Worm (Caenorhabditis elegans): ENCODE measurements around the gene M88.4.

The M88.4 gene

DNA sequence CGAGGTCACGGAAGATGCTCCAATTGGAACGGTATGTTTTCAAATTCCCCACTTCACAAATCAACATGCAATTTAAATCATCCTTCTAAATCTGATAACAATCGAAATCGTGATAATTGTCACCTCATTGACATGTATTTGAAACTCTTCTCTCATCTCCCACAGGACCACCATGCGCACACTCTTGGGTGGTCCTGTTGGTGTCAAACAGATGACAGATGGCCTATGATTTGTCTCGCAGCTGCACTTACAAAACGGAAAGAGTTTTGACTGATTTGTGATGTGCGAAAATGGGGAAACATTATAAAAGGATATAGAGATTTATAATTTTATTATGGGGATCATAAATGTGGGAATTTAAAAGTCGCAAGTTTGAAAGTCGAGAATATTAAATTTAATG lies 25.4 kb upstream of the M88.4 start:
- TF ChIP-seq aptf-2 (GFP tag; conservative IDR thresholded peaks at IDR 0.05) = no peak
- no peak for TF ChIP-seq egl-18 (GFP tag; IDR thresholded peaks at IDR 0.05)
- TF ChIP-seq hlh-26 (GFP tag; conservative IDR thresholded peaks at IDR 0.05) = no peak
- no peak for TF ChIP-seq snpc-3.4 (tag; optimal IDR thresholded peaks at IDR 0.05)
- TF ChIP-seq nfya-1 (tag; optimal IDR thresholded peaks at IDR 0.05; ENCODE audit: borderline replicate concordance, insufficient read depth) = no peak
- no peak for TF ChIP-seq snpc-1.3 (tag; optimal IDR thresholded peaks at IDR 0.05; ENCODE audit: insufficient read depth)
- no peak for TF ChIP-seq cebp-1 (GFP tag; IDR thresholded peaks at IDR 0.05)
- TF ChIP-seq cebp-1 (tag; optimal IDR thresholded peaks at IDR 0.05) = no peak
- TF ChIP-seq hmg-20 (GFP tag; IDR thresholded peaks at IDR 0.05) = no peak
- TF ChIP-seq ztf-28 (GFP tag; IDR thresholded peaks at IDR 0.05) = no peak
- no peak for TF ChIP-seq lin-54 (GFP tag; optimal IDR thresholded peaks at IDR 0.05)
- no peak for TF ChIP-seq B0336.3 (GFP tag; IDR thresholded peaks at IDR 0.05)
- no peak for TF ChIP-seq dox-1 (GFP tag; IDR thresholded peaks at IDR 0.05)
- no peak for TF ChIP-seq ztf-6 (GFP tag; IDR thresholded peaks at IDR 0.05)
- TF ChIP-seq F57C9.4 (tag; optimal IDR thresholded peaks at IDR 0.05) = no peak
- TF ChIP-seq Y53G8AR.9 (GFP tag; conservative IDR thresholded peaks at IDR 0.05) = no peak
- TF ChIP-seq zfh-2 (GFP tag; conservative IDR thresholded peaks at IDR 0.05) = no peak
- no peak for TF ChIP-seq snpc-1.1 (tag; optimal IDR thresholded peaks at IDR 0.05; ENCODE audit: insufficient read depth)
- no peak for TF ChIP-seq akir-1 (GFP tag; optimal IDR thresholded peaks at IDR 0.05)
- TF ChIP-seq sea-2 (GFP tag; IDR thresholded peaks at IDR 0.05) = no peak

DNA sequence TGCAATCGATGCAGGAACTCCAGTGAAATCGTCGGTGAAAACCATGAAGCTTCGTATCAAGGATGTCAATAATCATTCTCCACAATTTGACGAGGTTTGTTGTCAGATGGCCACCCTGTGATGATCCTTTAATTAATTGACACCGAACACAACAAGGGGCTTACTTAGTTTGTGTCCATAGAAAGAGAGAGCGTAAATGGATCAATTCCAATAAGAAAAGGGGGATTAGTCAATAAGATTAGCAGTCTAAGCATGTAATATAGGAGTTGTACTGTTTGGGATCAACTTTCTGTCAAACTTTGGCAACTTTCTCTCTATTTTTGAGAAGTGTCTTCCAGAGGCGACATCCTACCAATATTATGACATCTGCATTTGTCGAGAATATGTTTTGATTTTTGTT lies 24.8 kb upstream of the M88.4 start:
- no peak for TF ChIP-seq F57C9.4 (tag; optimal IDR thresholded peaks at IDR 0.05)
- TF ChIP-seq lin-26 (GFP tag; IDR thresholded peaks at IDR 0.05) = no peak
- TF ChIP-seq Y56A3A.18 (GFP tag; IDR thresholded peaks at IDR 0.05) = no peak
- no peak for TF ChIP-seq bed-2 (GFP tag; IDR thresholded peaks at IDR 0.05)
- no peak for TF ChIP-seq snpc-3.4 (tag; optimal IDR thresholded peaks at IDR 0.05)
- TF ChIP-seq rcor-1 (GFP tag; IDR thresholded peaks at IDR 0.05) = no peak
- TF ChIP-seq ztf-3 (GFP tag; optimal IDR thresholded peaks at IDR 0.05) = no peak
- no peak for TF ChIP-seq snpc-1.3 (tag; optimal IDR thresholded peaks at IDR 0.05; ENCODE audit: insufficient read depth)
- TF ChIP-seq nhr-120 (GFP tag; IDR thresholded peaks at IDR 0.05) = no peak
- TF ChIP-seq lir-1 (GFP tag; conservative IDR thresholded peaks at IDR 0.05) = no peak
- TF ChIP-seq mel-28 (tag; optimal IDR thresholded peaks at IDR 0.05; ENCODE audit: borderline replicate concordance) = no peak
- no peak for TF ChIP-seq pbrm-1 (GFP tag; IDR thresholded peaks at IDR 0.05)
- no peak for TF ChIP-seq nhr-27 (tag; optimal IDR thresholded peaks at IDR 0.05)
- no peak for TF ChIP-seq ekl-4 (GFP tag; IDR thresholded peaks at IDR 0.05)
- TF ChIP-seq B0336.3 (GFP tag; IDR thresholded peaks at IDR 0.05) = no peak
- TF ChIP-seq lin-35 (GFP tag; optimal IDR thresholded peaks at IDR 0.05) = no peak
- TF ChIP-seq ceh-58 (GFP tag; IDR thresholded peaks at IDR 0.05) = no peak
- no peak for TF ChIP-seq snpc-4 (GFP tag; optimal IDR thresholded peaks at IDR 0.05)
- TF ChIP-seq snpc-4 (tag; optimal IDR thresholded peaks at IDR 0.05) = no peak
- TF ChIP-seq lin-54 (GFP tag; optimal IDR thresholded peaks at IDR 0.05) = no peak

DNA sequence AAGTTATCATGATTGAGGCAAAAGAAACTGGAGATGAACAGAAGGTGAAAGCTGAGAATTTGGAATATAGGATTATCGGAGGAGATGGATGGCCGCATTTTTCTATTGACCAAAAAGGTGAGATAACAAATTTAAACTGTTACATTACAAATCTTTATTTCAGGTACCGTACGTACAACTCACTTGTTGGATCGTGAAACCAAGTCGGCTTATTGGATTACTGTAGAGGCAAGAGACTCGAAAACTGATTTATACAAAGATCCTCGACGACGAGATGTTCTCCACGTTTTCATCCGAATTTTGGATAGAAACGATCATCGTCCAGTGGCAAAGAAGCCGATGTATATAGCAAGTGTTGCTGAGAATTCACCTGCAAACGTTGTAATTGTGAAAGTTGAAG lies 22.8 kb upstream of the M88.4 start:
- TF ChIP-seq unc-62 (GFP tag; optimal IDR thresholded peaks at IDR 0.05) (no peak), hmg-20 (GFP tag; IDR thresholded peaks at IDR 0.05) (no peak), attf-3 (GFP tag; conservative IDR thresholded peaks at IDR 0.05) (no peak), ztf-6 (GFP tag; IDR thresholded peaks at IDR 0.05) (no peak), somi-1 (GFP tag; optimal IDR thresholded peaks at IDR 0.05) (no peak), egl-18 (GFP tag; IDR thresholded peaks at IDR 0.05) (no peak), ceh-91 (GFP tag; IDR thresholded peaks at IDR 0.05) (no peak), snpc-1.3 (tag; optimal IDR thresholded peaks at IDR 0.05; ENCODE audit: insufficient read depth) (no peak), ceh-100 (GFP tag; IDR thresholded peaks at IDR 0.05) (no peak), F49E8.2 (tag; optimal IDR thresholded peaks at IDR 0.05; ENCODE audit: insufficient read depth) (no peak), F22D6.2 (tag; optimal IDR thresholded peaks at IDR 0.05) (no peak), madf-10 (tag; optimal IDR thresholded peaks at IDR 0.05) (no peak), lin-35 (GFP tag; optimal IDR thresholded peaks at IDR 0.05) (no peak), athp-1 (tag; optimal IDR thresholded peaks at IDR 0.05) (no peak), cebp-2 (GFP tag; IDR thresholded peaks at IDR 0.05) (no peak), hrde-1 (tag; optimal IDR thresholded peaks at IDR 0.05; ENCODE audit: borderline replicate concordance) (no peak), tlf-1 (GFP tag; optimal IDR thresholded peaks at IDR 0.05) (no peak)

All from whole organism, young adult.